Worm (Caenorhabditis elegans): ENCODE results near the gene F43C1.7.

Gene F43C1.7

ce11 chrIII:4220864-4221263, 21.5 kb downstream of the F43C1.7 start:
- no peak for TF ChIP-seq ces-1 (GFP tag; optimal IDR thresholded peaks at IDR 0.05)
- peak; percentile 2 for TF ChIP-seq hlh-4 (tag; optimal IDR thresholded peaks at IDR 0.05)
- no peak for TF ChIP-seq ceh-90 (tag; optimal IDR thresholded peaks at IDR 0.05)
- no peak for TF ChIP-seq lin-14 (GFP tag; optimal IDR thresholded peaks at IDR 0.05)
- no peak for TF ChIP-seq sptf-1 (tag; optimal IDR thresholded peaks at IDR 0.05)
- TF ChIP-seq ceh-63 (GFP tag; optimal IDR thresholded peaks at IDR 0.05) = no peak
- TF ChIP-seq ceh-88 (GFP tag; IDR thresholded peaks at IDR 0.05) = no peak
- peak; percentile 20 for TF ChIP-seq sox-4 (tag; optimal IDR thresholded peaks at IDR 0.05)
- peak; percentile 70 for TF ChIP-seq pax-3 (tag; optimal IDR thresholded peaks at IDR 0.05)
- no peak for TF ChIP-seq fkh-10 (GFP tag; optimal IDR thresholded peaks at IDR 0.05)
- no peak for TF ChIP-seq alr-1 (tag; optimal IDR thresholded peaks at IDR 0.05; ENCODE audit: borderline replicate concordance)
- TF ChIP-seq grh-1 (GFP tag; IDR thresholded peaks at IDR 0.05) = no peak
- peak; percentile 90 for TF ChIP-seq fkh-8 (tag; optimal IDR thresholded peaks at IDR 0.05)
- no peak for TF ChIP-seq nhr-11 (tag; optimal IDR thresholded peaks at IDR 0.05)
- TF ChIP-seq lir-3 (tag; optimal IDR thresholded peaks at IDR 0.05; ENCODE audit: poor library complexity) = no peak
- TF ChIP-seq lin-35 (GFP tag; optimal IDR thresholded peaks at IDR 0.05) = no peak
- TF ChIP-seq elt-3 (tag; optimal IDR thresholded peaks at IDR 0.05) = no peak
- TF ChIP-seq hlh-17 (GFP tag; optimal IDR thresholded peaks at IDR 0.05; ENCODE audit: borderline replicate concordance) = no peak
- TF ChIP-seq xbp-1 (tag; optimal IDR thresholded peaks at IDR 0.05) = no peak
- no peak for TF ChIP-seq mab-9 (GFP tag; IDR thresholded peaks at IDR 0.05)
- no peak for TF ChIP-seq aly-2 (tag; optimal IDR thresholded peaks at IDR 0.05)
- no peak for TF ChIP-seq dpl-1 (GFP tag; optimal IDR thresholded peaks at IDR 0.05)
- no peak for TF ChIP-seq snpc-4 (tag; optimal IDR thresholded peaks at IDR 0.05)
- no peak for TF ChIP-seq ztf-11 (tag; optimal IDR thresholded peaks at IDR 0.05)
- no peak for TF ChIP-seq mef-2 (tag; optimal IDR thresholded peaks at IDR 0.05)
- TF ChIP-seq mep-1 (tag; optimal IDR thresholded peaks at IDR 0.05) = no peak
- peak; percentile 61 for TF ChIP-seq nhr-71 (tag; optimal IDR thresholded peaks at IDR 0.05)
- TF ChIP-seq lin-39 (tag; optimal IDR thresholded peaks at IDR 0.05) = no peak
- no peak for TF ChIP-seq nhr-76 (tag; optimal IDR thresholded peaks at IDR 0.05)
- TF ChIP-seq nhr-20 (tag; optimal IDR thresholded peaks at IDR 0.05) = no peak
- TF ChIP-seq dsc-1 (tag; optimal IDR thresholded peaks at IDR 0.05) = peak; percentile 79
- TF ChIP-seq ceh-8 (GFP tag; optimal IDR thresholded peaks at IDR 0.05) = no peak
- no peak for TF ChIP-seq rnt-1 (tag; optimal IDR thresholded peaks at IDR 0.05)
- TF ChIP-seq nhr-47 (tag; optimal IDR thresholded peaks at IDR 0.05) = peak; percentile 60
- TF ChIP-seq tlp-1 (tag; optimal IDR thresholded peaks at IDR 0.05) = no peak
- no peak for TF ChIP-seq ceh-82 (tag; optimal IDR thresholded peaks at IDR 0.05)
- TF ChIP-seq ztf-4 (tag; optimal IDR thresholded peaks at IDR 0.05) = peak; percentile 24

DNA sequence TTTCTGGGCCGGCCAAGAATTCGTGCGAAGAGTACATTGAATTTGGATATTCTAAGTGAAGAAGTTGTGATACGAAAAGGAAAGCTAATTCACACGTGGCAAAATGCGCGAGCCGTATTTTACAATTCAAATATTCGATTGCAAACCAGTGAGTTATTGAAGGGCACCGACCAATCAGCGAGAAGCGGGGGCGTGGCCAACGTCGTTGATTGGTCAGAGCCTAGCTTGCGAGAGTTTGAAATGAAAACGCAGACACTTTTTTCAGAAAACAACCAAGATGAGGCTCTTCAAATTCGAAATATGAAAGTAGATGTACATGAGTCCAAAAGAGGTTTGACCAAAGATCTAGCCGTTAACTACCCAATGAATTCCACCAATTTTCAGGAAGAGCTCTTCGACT, 31.7 kb downstream of the F43C1.7 start:
- TF ChIP-seq pag-3 (tag; optimal IDR thresholded peaks at IDR 0.05; ENCODE audit: borderline replicate concordance, insufficient read depth) (no peak), mef-2 (tag; optimal IDR thresholded peaks at IDR 0.05) (no peak), rnt-1 (tag; optimal IDR thresholded peaks at IDR 0.05) (no peak), nhr-47 (tag; optimal IDR thresholded peaks at IDR 0.05) (no peak), sox-4 (tag; optimal IDR thresholded peaks at IDR 0.05) (no peak), efl-3 (GFP tag; optimal IDR thresholded peaks at IDR 0.05) (no peak), skn-1 (tag; optimal IDR thresholded peaks at IDR 0.05) (no peak), ceh-88 (GFP tag; IDR thresholded peaks at IDR 0.05) (no peak), hpl-2 (GFP tag; optimal IDR thresholded peaks at IDR 0.05) (no peak), zag-1 (tag; optimal IDR thresholded peaks at IDR 0.05) (no peak), nhr-19 (GFP tag; conservative IDR thresholded peaks at IDR 0.05) (no peak), nhr-12 (tag; optimal IDR thresholded peaks at IDR 0.05) (no peak), unc-130 (tag; optimal IDR thresholded peaks at IDR 0.05) (no peak), unc-86 (tag; optimal IDR thresholded peaks at IDR 0.05) (no peak), pqm-1 (tag; optimal IDR thresholded peaks at IDR 0.05) (no peak), ceh-90 (tag; optimal IDR thresholded peaks at IDR 0.05) (no peak), nhr-20 (tag; optimal IDR thresholded peaks at IDR 0.05) (no peak)
